Worm (Caenorhabditis elegans): ENCODE results near the gene cnnm-2.
A peak's percentile ranks its signal among the peaks of the same experiment; 100 is the strongest.

The cnnm-2 gene

DNA sequence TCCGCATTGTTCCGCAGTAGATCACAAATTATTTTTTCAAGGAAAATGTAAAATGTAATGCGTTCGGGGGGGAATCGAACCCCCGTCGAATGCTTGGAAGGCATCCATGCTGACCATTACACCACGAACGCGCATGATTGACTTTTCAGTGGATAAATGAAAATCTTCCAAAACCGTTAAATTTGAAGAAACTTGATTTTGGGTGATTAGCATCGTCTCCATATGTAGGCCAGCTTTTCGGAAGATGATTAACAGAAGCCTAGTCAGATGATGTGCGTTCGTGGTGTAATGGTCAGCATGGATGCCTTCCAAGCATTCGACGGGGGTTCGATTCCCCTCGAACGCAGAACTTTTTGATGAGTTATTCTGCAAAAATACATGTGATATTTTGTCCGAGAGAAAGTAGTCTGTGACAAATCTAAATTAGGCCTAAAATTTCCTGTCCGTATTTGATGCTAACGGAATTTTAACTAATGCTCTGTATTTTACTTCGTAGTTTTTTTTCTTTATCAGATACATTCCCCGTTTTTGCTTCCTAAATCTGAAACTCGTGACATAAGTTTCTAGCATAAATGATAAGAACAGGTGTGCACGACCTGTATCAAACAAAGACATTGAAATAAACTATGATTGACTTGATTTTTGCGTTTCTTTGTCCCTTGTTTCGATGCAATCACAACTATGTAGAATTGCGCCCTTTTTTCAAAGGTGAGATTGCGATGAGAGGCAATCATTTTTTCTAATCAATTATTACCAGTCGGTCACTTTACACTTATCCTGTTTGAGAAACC, 34.7 kb downstream of the cnnm-2 start, which contains the start of gene C28G1.10:
Gene C28G1.10, plus strand, starts transcription at position 676 of the 791 bp plus-strand sequence.
- TF ChIP-seq Y56A3A.18 (GFP tag; IDR thresholded peaks at IDR 0.05) (peak; percentile 40), nfyb-1 (GFP tag; IDR thresholded peaks at IDR 0.05) (peak; percentile 53; the same call in 1 of the 2 replicates), B0261.1 (tag; optimal IDR thresholded peaks at IDR 0.05) (peak; percentile 76), rec-8 (tag; optimal IDR thresholded peaks at IDR 0.05) (peak; percentile 17 to 24), snpc-3.4 (tag; optimal IDR thresholded peaks at IDR 0.05) (peak; percentile 49), Y79H2A.3 (GFP tag; conservative IDR thresholded peaks at IDR 0.05) (no peak), egl-44 (GFP tag; IDR thresholded peaks at IDR 0.05) (peak; percentile 62; the same call in 1 of the 2 replicates), pbrm-1 (GFP tag; IDR thresholded peaks at IDR 0.05) (0 out of 2 replicates have a peak, but pooled peaks have one; percentile 38), zim-3 (tag; optimal IDR thresholded peaks at IDR 0.05) (peak; percentile 45), cebp-1 (GFP tag; IDR thresholded peaks at IDR 0.05) (peak; percentile 15; the same call in 1 of the 2 replicates), cebp-1 (tag; optimal IDR thresholded peaks at IDR 0.05) (no peak), die-1 (tag; optimal IDR thresholded peaks at IDR 0.05) (peak; percentile 85), Y53F4B.3 (GFP tag; IDR thresholded peaks at IDR 0.05) (peak; percentile 29), tbp1 (GFP tag; optimal IDR thresholded peaks at IDR 0.05) (peak; percentile 85), nhr-80 (tag; optimal IDR thresholded peaks at IDR 0.05) (peak; percentile 61), rpc-1 (optimal IDR thresholded peaks at IDR 0.05) (peak; percentile 81), rpc-1 (tag; optimal IDR thresholded peaks at IDR 0.05) (peak; percentile 97), nfya-2 (GFP tag; IDR thresholded peaks at IDR 0.05) (0 out of 2 replicates have a peak, but pooled peaks have one; percentile 27), F10E7.11 (tag; optimal IDR thresholded peaks at IDR 0.05) (no peak), ceh-40 (GFP tag; IDR thresholded peaks at IDR 0.05) (peak; percentile 49; the same call in 1 of the 2 replicates), attf-3 (GFP tag; conservative IDR thresholded peaks at IDR 0.05) (no peak), snpc-1.3 (tag; optimal IDR thresholded peaks at IDR 0.05; ENCODE audit: insufficient read depth) (peak; percentile 50), lag-1 (GFP tag; IDR thresholded peaks at IDR 0.05) (0 out of 2 replicates have a peak, but pooled peaks have one; percentile 15), snpc-4 (GFP tag; optimal IDR thresholded peaks at IDR 0.05) (peak; percentile 53), snpc-4 (tag; optimal IDR thresholded peaks at IDR 0.05) (peak in 1 of 4 experiments; percentile 61), nhr-90 (tag; optimal IDR thresholded peaks at IDR 0.05) (peak; percentile 62), nhr-120 (GFP tag; IDR thresholded peaks at IDR 0.05) (0 out of 2 replicates have a peak, but pooled peaks have one; percentile 67), madf-6 (GFP tag; IDR thresholded peaks at IDR 0.05) (no peak), hrde-1 (tag; optimal IDR thresholded peaks at IDR 0.05; ENCODE audit: borderline replicate concordance) (peak; percentile 29), lin-26 (GFP tag; IDR thresholded peaks at IDR 0.05) (peak; percentile 89), bed-1 (GFP tag; IDR thresholded peaks at IDR 0.05) (peak; percentile 81; the same call in 1 of the 2 replicates), lin-40 (tag; optimal IDR thresholded peaks at IDR 0.05) (peak; percentile 23), ztf-25 (GFP tag; IDR thresholded peaks at IDR 0.05) (peak; percentile 80; the same call in 1 of the 2 replicates), hmg-1.2 (GFP tag; IDR thresholded peaks at IDR 0.05) (peak; percentile 63), him-1 (tag; optimal IDR thresholded peaks at IDR 0.05) (peak; percentile 43), ztf-22 (GFP tag; optimal IDR thresholded peaks at IDR 0.05) (no peak), efl-1 (GFP tag; optimal IDR thresholded peaks at IDR 0.05) (no peak), mes-4 (tag; optimal IDR thresholded peaks at IDR 0.05) (no peak), somi-1 (GFP tag; optimal IDR thresholded peaks at IDR 0.05) (peak; percentile 6), aptf-2 (GFP tag; conservative IDR thresholded peaks at IDR 0.05) (0 out of 2 replicates have a peak, but pooled peaks have one; percentile 15), nhr-179 (tag; optimal IDR thresholded peaks at IDR 0.05) (no peak), B0035.1 (tag; optimal IDR thresholded peaks at IDR 0.05) (no peak), attf-5 (GFP tag; optimal IDR thresholded peaks at IDR 0.05) (peak; percentile 25), attf-6 (GFP tag; IDR thresholded peaks at IDR 0.05) (peak; percentile 69), ztf-18 (tag; optimal IDR thresholded peaks at IDR 0.05) (peak; percentile 18), T07F8.4 (tag; optimal IDR thresholded peaks at IDR 0.05) (peak; percentile 27)
